Fruit fly (Drosophila melanogaster) whole organism, embryonic: ENCODE results near the gene CG31974.

Experiments used
- Adf1 ChIP-seq: fragments of 200-800 bp; sonication (Bioruptor generic); IDR thresholded peaks from 2 replicates; pipeline ENCODE4 v1.3.6; 2022; ENCODE audit warnings: missing biosample characterization, missing genetic modification characterization
- Atf-2 ChIP-seq: fragments of 200-800 bp; sonication (Bioruptor generic); optimal IDR thresholded peaks from 2 replicates; lab custom pipeline; 2016; ENCODE audit warnings: missing biosample characterization, missing genetic modification characterization
- Bdp1 ChIP-seq: fragments of 200-800 bp; sonication (Bioruptor generic); optimal IDR thresholded peaks from 3 replicates; lab custom pipeline; 2016; ENCODE audit warnings: missing biosample characterization, missing genetic modification characterization
- CG1024 ChIP-seq: fragments of 200-800 bp; sonication (Bioruptor generic); IDR thresholded peaks from 2 replicates; pipeline ENCODE4 v1.3.6; 2022; ENCODE audit warnings: missing biosample characterization, missing genetic modification characterization
- CG10267 ChIP-seq: fragments of 200-800 bp; sonication (Bioruptor generic); optimal IDR thresholded peaks from 2 replicates; lab custom pipeline; 2018; ENCODE audit warnings: missing biosample characterization, mild to moderate bottlenecking, missing genetic modification characterization, moderate library complexity
- CG10565 ChIP-seq: fragments of 200-800 bp; sonication (Bioruptor generic); optimal IDR thresholded peaks from 3 replicates; lab custom pipeline; 2016; ENCODE audit warnings: missing biosample characterization, mild to moderate bottlenecking, missing genetic modification characterization
- CG11398 ChIP-seq: fragments of 200-800 bp; sonication (Bioruptor generic); optimal IDR thresholded peaks from 2 replicates; lab custom pipeline; 2016; ENCODE audit warnings: missing biosample characterization, missing genetic modification characterization
- CG12769 ChIP-seq: fragments of 200-800 bp; sonication (Bioruptor generic); optimal IDR thresholded peaks from 2 replicates; lab custom pipeline; 2019; ENCODE audit warnings: missing biosample characterization, mild to moderate bottlenecking, missing genetic modification characterization, moderate library complexity
- CG13775 ChIP-seq: fragments of 200-800 bp; sonication (Bioruptor generic); optimal IDR thresholded peaks from 3 replicates; lab custom pipeline; 2017; ENCODE audit warnings: missing biosample characterization, mild to moderate bottlenecking, missing genetic modification characterization
- CG14050 ChIP-seq: fragments of 200-800 bp; sonication (Bioruptor generic); IDR thresholded peaks from 3 replicates; pipeline ENCODE4 v1.3.6; 2022; ENCODE audit warnings: missing biosample characterization, missing genetic modification characterization
- CG15269 ChIP-seq: fragments of 200-800 bp; sonication (Bioruptor generic); optimal IDR thresholded peaks from 2 replicates; lab custom pipeline; 2018; ENCODE audit warnings: missing biosample characterization, mild to moderate bottlenecking, missing genetic modification characterization, moderate library complexity
- CG15696 ChIP-seq: fragments of 200-800 bp; sonication (Bioruptor generic); optimal IDR thresholded peaks from 2 replicates; lab custom pipeline; 2019; ENCODE audit warnings: missing biosample characterization, mild to moderate bottlenecking, missing genetic modification characterization, moderate library complexity
- CG16813 ChIP-seq: fragments of 200-800 bp; sonication (Bioruptor generic); IDR thresholded peaks from 3 replicates; pipeline ENCODE4 v1.3.6; 2022; ENCODE audit warnings: missing biosample characterization, missing genetic modification characterization; ENCODE audit not compliant: partially characterized antibody
- CG16815 ChIP-seq: fragments of 200-800 bp; sonication (Bioruptor generic); optimal IDR thresholded peaks from 3 replicates; lab custom pipeline; 2017; ENCODE audit warnings: missing biosample characterization, mild to moderate bottlenecking, missing genetic modification characterization
- CG2199 ChIP-seq: fragments of 200-800 bp; sonication (Bioruptor generic); IDR thresholded peaks from 3 replicates; pipeline ENCODE4 v1.3.6; 2022; ENCODE audit warnings: missing biosample characterization, missing genetic modification characterization
- CG2712 ChIP-seq: fragments of 200-800 bp; optimal IDR thresholded peaks from 3 replicates; lab custom pipeline; 2019; ENCODE audit warnings: missing biosample characterization, mild to moderate bottlenecking, missing genetic modification characterization, moderate library complexity
- CG2875 ChIP-seq: fragments of 200-800 bp; sonication (Bioruptor generic); optimal IDR thresholded peaks from 2 replicates; lab custom pipeline; 2017; ENCODE audit warnings: missing biosample characterization, mild to moderate bottlenecking, missing genetic modification characterization, missing genetic modification reagents
- CG30403 ChIP-seq: fragments of 200-800 bp; sonication (Bioruptor generic); optimal IDR thresholded peaks from 3 replicates; lab custom pipeline; 2016; ENCODE audit warnings: missing biosample characterization, missing genetic modification characterization
- CG32772 ChIP-seq: fragments of 200-800 bp; sonication (Bioruptor generic); IDR thresholded peaks from 2 replicates; pipeline ENCODE4 v1.3.6; 2022; ENCODE audit warnings: missing biosample characterization, missing genetic modification characterization
- CG4360 ChIP-seq: fragments of 200-800 bp; sonication (Bioruptor generic); IDR thresholded peaks from 2 replicates; pipeline ENCODE4 v1.3.6; 2022; ENCODE audit warnings: missing biosample characterization, missing genetic modification characterization
- CG7745 ChIP-seq: fragments of 200-800 bp; sonication (Bioruptor generic); optimal IDR thresholded peaks from 2 replicates; lab custom pipeline; 2018; ENCODE audit warnings: missing biosample characterization, mild to moderate bottlenecking, missing genetic modification characterization, moderate library complexity
- CG8388 ChIP-seq: fragments of 200-800 bp; sonication (Bioruptor generic); optimal IDR thresholded peaks from 2 replicates; lab custom pipeline; 2019; ENCODE audit warnings: missing biosample characterization, mild to moderate bottlenecking, missing genetic modification characterization, moderate library complexity
- CTCF ChIP-seq: fragments of 200-800 bp; sonication (Bioruptor generic); optimal IDR thresholded peaks from 2 replicates; lab custom pipeline; 2017; ENCODE audit warnings: missing biosample characterization, mild to moderate bottlenecking, missing genetic modification characterization, moderate library complexity
- Dip3 ChIP-seq: fragments of 200-800 bp; sonication (Bioruptor generic); optimal IDR thresholded peaks from 3 replicates; lab custom pipeline; 2016; ENCODE audit warnings: missing biosample characterization, missing genetic modification characterization
- Dp ChIP-seq: fragments of 200-800 bp; sonication (Bioruptor generic); optimal IDR thresholded peaks from 2 replicates; lab custom pipeline; 2018; ENCODE audit warnings: missing biosample characterization, mild to moderate bottlenecking, missing genetic modification characterization, moderate library complexity
- ERR ChIP-seq: fragments of 200-800 bp; sonication (Bioruptor generic); optimal IDR thresholded peaks from 2 replicates; lab custom pipeline; 2016; ENCODE audit warnings: missing biosample characterization, missing genetic modification characterization
- Hey ChIP-seq: fragments of 200-800 bp; sonication (Bioruptor generic); optimal IDR thresholded peaks from 3 replicates; lab custom pipeline; 2018; ENCODE audit warnings: missing biosample characterization, mild to moderate bottlenecking, missing genetic modification characterization
- Meics ChIP-seq: fragments of 200-800 bp; sonication (Bioruptor generic); optimal IDR thresholded peaks from 2 replicates; lab custom pipeline; 2017; ENCODE audit warnings: missing biosample characterization, mild to moderate bottlenecking, missing genetic modification characterization
- Neu2 ChIP-seq: fragments of 200-800 bp; sonication (Bioruptor generic); optimal IDR thresholded peaks from 3 replicates; lab custom pipeline; 2016; ENCODE audit warnings: missing biosample characterization, missing genetic modification characterization, borderline replicate concordance
- Oli ChIP-seq: fragments of 200-800 bp; sonication (Bioruptor generic); optimal IDR thresholded peaks from 2 replicates; lab custom pipeline; 2018; ENCODE audit warnings: missing biosample characterization, mild to moderate bottlenecking, missing genetic modification characterization, moderate library complexity
- Opbp ChIP-seq: fragments of 200-800 bp; sonication (Bioruptor generic); IDR thresholded peaks from 3 replicates; pipeline ENCODE4 v1.3.6; 2022; ENCODE audit warnings: missing biosample characterization, missing genetic modification characterization; ENCODE audit not compliant: partially characterized antibody
- az2 ChIP-seq: fragments of 200-800 bp; sonication (Bioruptor generic); optimal IDR thresholded peaks from 3 replicates; lab custom pipeline; 2016; ENCODE audit warnings: missing biosample characterization, missing genetic modification characterization
- bcd ChIP-seq: fragments of 200-800 bp; sonication (Bioruptor generic); optimal IDR thresholded peaks from 2 replicates; lab custom pipeline; 2017; ENCODE audit warnings: missing biosample characterization, mild to moderate bottlenecking, missing genetic modification characterization
- bowl ChIP-seq: fragments of 200-800 bp; sonication (Bioruptor generic); IDR thresholded peaks from 2 replicates; pipeline ENCODE4 v1.3.6; 2022; ENCODE audit warnings: missing biosample characterization, missing genetic modification characterization
- cad ChIP-seq: fragments of >200 bp; optimal IDR thresholded peaks from 2 replicates; lab custom pipeline; 2017; ENCODE audit warnings: missing biosample characterization, missing genetic modification characterization
- crp ChIP-seq, 2 experiments: fragments of 200-800 bp; sonication (Bioruptor generic); optimal IDR thresholded peaks; 2 replicates in 1 of 2; 3 replicates in 1 of 2; lab custom pipeline; 2017; ENCODE audit warnings: missing biosample characterization in 2 of 2, missing genetic modification characterization in 2 of 2, mild to moderate bottlenecking in 1 of 2, moderate library complexity in 1 of 2
- dati ChIP-seq: fragments of 200-800 bp; sonication (Bioruptor generic); IDR thresholded peaks from 2 replicates; pipeline ENCODE4 v1.3.6; 2022; ENCODE audit warnings: missing biosample characterization, missing genetic modification characterization
- en ChIP-seq: fragments of 200-800 bp; sonication (Bioruptor generic); optimal IDR thresholded peaks from 2 replicates; lab custom pipeline; 2016; ENCODE audit warnings: missing biosample characterization, missing genetic modification characterization
- gt ChIP-seq: fragments of 200-800 bp; sonication (Bioruptor generic); IDR thresholded peaks from 2 replicates; pipeline ENCODE4 v1.3.6; 2022; ENCODE audit warnings: missing biosample characterization, missing genetic modification characterization
- hkb ChIP-seq, 2 experiments: fragments of 200-800 bp in 1 of 2; fragments of >200 bp in 1 of 2; sonication (Bioruptor generic) in 1 of 2; IDR thresholded peaks in 1 of 2; optimal IDR thresholded peaks in 1 of 2; 2 replicates each; pipeline versions ENCODE4 v1.3.6 to Lab custom; 2017 to 2022; ENCODE audit warnings: missing biosample characterization in 1 of 2, missing genetic modification characterization in 1 of 2
- lilli ChIP-seq: fragments of 200-800 bp; sonication (Bioruptor generic); optimal IDR thresholded peaks from 3 replicates; lab custom pipeline; 2016; ENCODE audit warnings: missing biosample characterization, missing genetic modification characterization
- maf-S ChIP-seq: fragments of 200-800 bp; sonication (Bioruptor generic); optimal IDR thresholded peaks from 2 replicates; lab custom pipeline; 2016; ENCODE audit warnings: missing biosample characterization, missing genetic modification characterization
- nerfin-1 ChIP-seq: fragments of 200-800 bp; sonication (Bioruptor generic); optimal IDR thresholded peaks from 3 replicates; lab custom pipeline; 2019; ENCODE audit warnings: missing biosample characterization, mild to moderate bottlenecking, missing genetic modification characterization, moderate library complexity
- shn ChIP-seq: fragments of 200-800 bp; sonication (Bioruptor generic); optimal IDR thresholded peaks from 3 replicates; lab custom pipeline; 2016; ENCODE audit warnings: missing biosample characterization, missing genetic modification characterization
- slbo ChIP-seq: fragments of 200-800 bp; sonication (Bioruptor generic); IDR thresholded peaks from 2 replicates; pipeline ENCODE4 v1.3.6; 2022; ENCODE audit warnings: missing biosample characterization, missing genetic modification characterization
- so ChIP-seq: fragments of 200-800 bp; sonication (Bioruptor generic); IDR thresholded peaks from 3 replicates; pipeline ENCODE4 v1.3.6; 2022; ENCODE audit warnings: missing biosample characterization, missing genetic modification characterization
- stwl ChIP-seq: fragments of 200-800 bp; sonication (Bioruptor generic); optimal IDR thresholded peaks from 3 replicates; lab custom pipeline; 2018; ENCODE audit warnings: missing biosample characterization, mild to moderate bottlenecking, missing genetic modification characterization, moderate library complexity
- tio ChIP-seq: fragments of 200-800 bp; sonication (Bioruptor generic); optimal IDR thresholded peaks from 2 replicates; lab custom pipeline; 2017; ENCODE audit warnings: missing biosample characterization, missing genetic modification characterization, inconsistent platforms
- twi ChIP-seq: fragments of 200-800 bp; optimal IDR thresholded peaks from 2 replicates; lab custom pipeline; 2019; ENCODE audit warnings: missing biosample characterization, mild to moderate bottlenecking, missing genetic modification characterization, moderate library complexity
- unpg ChIP-seq: fragments of 200-800 bp; sonication (Bioruptor generic); optimal IDR thresholded peaks from 3 replicates; lab custom pipeline; 2018; ENCODE audit warnings: missing biosample characterization, mild to moderate bottlenecking, missing genetic modification characterization, moderate library complexity
- wor ChIP-seq: fragments of 200-800 bp; sonication (Bioruptor generic); IDR thresholded peaks from 2 replicates; pipeline ENCODE4 v1.3.6; 2022; ENCODE audit warnings: missing biosample characterization, missing genetic modification characterization

Gene CG31974

DNA sequence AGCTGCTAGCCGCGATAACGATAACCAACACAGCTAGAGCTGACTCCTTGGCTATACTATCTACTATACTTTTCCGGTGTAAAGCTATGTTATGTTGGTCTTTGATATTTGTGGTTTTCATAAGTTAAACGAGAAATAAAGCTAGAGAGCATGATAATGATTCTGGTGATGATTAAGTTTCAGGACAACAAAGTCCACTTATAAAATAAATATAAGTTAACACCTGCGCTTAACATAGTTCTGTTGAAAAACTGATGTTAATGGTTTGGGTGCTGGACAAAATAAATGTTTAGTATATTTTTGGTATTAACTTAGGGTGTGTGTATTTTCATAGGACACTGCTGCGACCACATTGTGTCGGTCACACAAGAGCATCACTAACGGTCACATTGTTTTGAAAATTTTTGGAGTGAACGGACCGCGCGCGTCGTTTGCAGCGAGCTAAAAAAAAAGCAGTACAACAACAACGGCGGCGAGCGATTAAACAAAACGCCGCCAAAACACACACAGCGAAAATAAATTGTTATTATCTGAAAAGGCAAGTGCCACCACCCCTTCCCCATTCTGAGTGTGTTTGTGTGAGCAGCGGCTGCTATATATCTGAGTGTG lies 15.9 kb upstream of the CG31974 start, which contains the start of the genes CG33635 and spen (continued):
- peak; percentile 37 for TF ChIP-seq lilli (GFP tag; lab: Kevin White, UChicago)
- no peak for TF ChIP-seq Bdp1 (GFP tag; lab: Kevin White, UChicago)
- TF ChIP-seq stwl = peak; percentile 61
- TF ChIP-seq bowl (GFP tag; lab: Robert Waterston, UW) = no peak
- TF ChIP-seq CG16815 (GFP tag; lab: Kevin White, UChicago) = no peak
- no peak for TF ChIP-seq bcd (GFP tag; lab: Kevin White, UChicago)
- no peak for TF ChIP-seq CG2875 (GFP tag; lab: Kevin White, UChicago)
- no peak for TF ChIP-seq wor (GFP tag; lab: Robert Waterston, UW)
- TF ChIP-seq CG15269 (tag; lab: Kevin White, UChicago) = peak; percentile 30
- TF ChIP-seq CG10267 (tag; lab: Kevin White, UChicago) = peak; percentile 75
- TF ChIP-seq CG10565 (GFP tag; lab: Kevin White, UChicago) = no peak
- TF ChIP-seq CG15696 = no peak
- TF ChIP-seq Neu2 (GFP tag; lab: Kevin White, UChicago) = no peak
- TF ChIP-seq dati (GFP tag; lab: Robert Waterston, UW) = no peak
- peak; percentile 28 for TF ChIP-seq unpg (GFP tag; lab: Kevin White, UChicago)
- no peak for TF ChIP-seq CG2199 (GFP tag; lab: Robert Waterston, UW)
- no peak for TF ChIP-seq az2 (GFP tag; lab: Kevin White, UChicago)
- TF ChIP-seq Dip3 (GFP tag; lab: Kevin White, UChicago) = peak; percentile 10
- TF ChIP-seq CG32772 (GFP tag; lab: Robert Waterston, UW) = no peak
- no peak for TF ChIP-seq tio
- TF ChIP-seq en = no peak
- no peak for TF ChIP-seq cad (GFP tag; lab: Kevin White, UChicago)
- peak; percentile 30 for TF ChIP-seq CG13775 (GFP tag; lab: Kevin White, UChicago)
- no peak for TF ChIP-seq Oli (tag; lab: Kevin White, UChicago)
- TF ChIP-seq Opbp (GFP tag; lab: Robert Waterston, UW) = no peak
- peak; percentile 38 for TF ChIP-seq Dp (GFP tag; lab: Kevin White, UChicago)
- TF ChIP-seq Meics (GFP tag; lab: Kevin White, UChicago) = peak; percentile 22
- TF ChIP-seq shn (GFP tag; lab: Kevin White, UChicago) = peak; percentile 11
- TF ChIP-seq CG8388 = no peak
- TF ChIP-seq nerfin-1 = peak; percentile 47
- TF ChIP-seq Adf1 = no peak
- no peak for TF ChIP-seq CTCF
- no peak for TF ChIP-seq CG4360 (GFP tag; lab: Robert Waterston, UW)
- TF ChIP-seq CG30403 (GFP tag; lab: Kevin White, UChicago) = no peak
- TF ChIP-seq so (GFP tag; lab: Robert Waterston, UW) = no peak
- peak in 1 of 2 experiments; percentile 39 for TF ChIP-seq crp (GFP tag; optimal IDR thresholded peaks at IDR 0.05; lab: Kevin White, UChicago)
- no peak for TF ChIP-seq CG14050 (GFP tag; lab: Robert Waterston, UW)
- no peak for TF ChIP-seq twi (tag; lab: Kevin White, UChicago)
- TF ChIP-seq slbo (GFP tag; lab: Robert Waterston, UW) = no peak
- peak; percentile 63 for TF ChIP-seq CG2712 (tag; lab: Kevin White, UChicago)
- no peak for TF ChIP-seq CG11398 (GFP tag; lab: Kevin White, UChicago)
- TF ChIP-seq hkb (optimal IDR thresholded peaks at IDR 0.05; lab: Kevin White, UChicago) = no peak
- no peak for TF ChIP-seq hkb (GFP tag; IDR thresholded peaks at IDR 0.05; lab: Robert Waterston, UW)
- no peak for TF ChIP-seq maf-S (GFP tag; lab: Kevin White, UChicago)
- no peak for TF ChIP-seq gt
- peak; percentile 51 for TF ChIP-seq ERR (GFP tag; lab: Kevin White, UChicago)
- no peak for TF ChIP-seq CG7745
- TF ChIP-seq Hey = peak; percentile 8
- peak; percentile 35 for TF ChIP-seq CG12769 (tag; lab: Kevin White, UChicago)
- TF ChIP-seq CG16813 = no peak
- TF ChIP-seq Atf-2 (GFP tag; lab: Kevin White, UChicago) = no peak
- no peak for TF ChIP-seq CG1024 (GFP tag; lab: Robert Waterston, UW)
